Worm (Caenorhabditis elegans) whole organism, midembryonic: Measurements from ENCODE around the gene C30G12.2.

Source experiments
- T22C8.4 ChIP-seq: fragments of 200-800 bp; sonication (Bioruptor generic); IDR thresholded peaks from 2 replicates; pipeline ENCODE4 v1.3.6; 2022; ENCODE audit warnings: missing genetic modification characterization, missing compliant biosample characterization
- flt-1 ChIP-seq: fragments of 200-800 bp; sonication (Bioruptor generic); IDR thresholded peaks from 2 replicates; pipeline ENCODE4 v1.3.6; 2022; ENCODE audit warnings: missing genetic modification characterization, missing compliant biosample characterization
- med-1 ChIP-seq: sonication (generic microtip); optimal IDR thresholded peaks from 2 replicates; lab custom pipeline; 2017; ENCODE audit warnings: missing genetic modification characterization, mild to moderate bottlenecking, missing compliant biosample characterization, antibody characterized with exemption, missing genetic modification reagents; ENCODE audit not compliant: insufficient read depth
- ref-1 ChIP-seq: fragments of 200-800 bp; sonication (Bioruptor generic); conservative IDR thresholded peaks from 2 replicates; pipeline ENCODE4 v1.3.6; 2022; ENCODE audit warnings: missing genetic modification reagents, missing genetic modification characterization, missing compliant biosample characterization
- tab-1 ChIP-seq: fragments of 200-800 bp; sonication (Bioruptor generic); IDR thresholded peaks from 2 replicates; pipeline ENCODE4 v1.3.6; 2022; ENCODE audit warnings: missing genetic modification characterization, missing compliant biosample characterization

- no peak for TF ChIP-seq med-1 (GFP tag; lab: Kevin White, UChicago)
- TF ChIP-seq flt-1 (GFP tag; lab: Robert Waterston, UW): no peak
- TF ChIP-seq T22C8.4 (GFP tag; lab: Robert Waterston, UW): no peak
- no peak for TF ChIP-seq tab-1 (GFP tag; lab: Robert Waterston, UW)
- TF ChIP-seq ref-1 (GFP tag; lab: Robert Waterston, UW): no peak
Measured at ce11 chrII:7331224-7331623, 41.0 kb downstream of the C30G12.2 start, which contains the start of gene npax-1.
